Fruit fly (Drosophila melanogaster): ENCODE data around the gene Cpr65Ea.

Cpr65Ea gene

DNA sequence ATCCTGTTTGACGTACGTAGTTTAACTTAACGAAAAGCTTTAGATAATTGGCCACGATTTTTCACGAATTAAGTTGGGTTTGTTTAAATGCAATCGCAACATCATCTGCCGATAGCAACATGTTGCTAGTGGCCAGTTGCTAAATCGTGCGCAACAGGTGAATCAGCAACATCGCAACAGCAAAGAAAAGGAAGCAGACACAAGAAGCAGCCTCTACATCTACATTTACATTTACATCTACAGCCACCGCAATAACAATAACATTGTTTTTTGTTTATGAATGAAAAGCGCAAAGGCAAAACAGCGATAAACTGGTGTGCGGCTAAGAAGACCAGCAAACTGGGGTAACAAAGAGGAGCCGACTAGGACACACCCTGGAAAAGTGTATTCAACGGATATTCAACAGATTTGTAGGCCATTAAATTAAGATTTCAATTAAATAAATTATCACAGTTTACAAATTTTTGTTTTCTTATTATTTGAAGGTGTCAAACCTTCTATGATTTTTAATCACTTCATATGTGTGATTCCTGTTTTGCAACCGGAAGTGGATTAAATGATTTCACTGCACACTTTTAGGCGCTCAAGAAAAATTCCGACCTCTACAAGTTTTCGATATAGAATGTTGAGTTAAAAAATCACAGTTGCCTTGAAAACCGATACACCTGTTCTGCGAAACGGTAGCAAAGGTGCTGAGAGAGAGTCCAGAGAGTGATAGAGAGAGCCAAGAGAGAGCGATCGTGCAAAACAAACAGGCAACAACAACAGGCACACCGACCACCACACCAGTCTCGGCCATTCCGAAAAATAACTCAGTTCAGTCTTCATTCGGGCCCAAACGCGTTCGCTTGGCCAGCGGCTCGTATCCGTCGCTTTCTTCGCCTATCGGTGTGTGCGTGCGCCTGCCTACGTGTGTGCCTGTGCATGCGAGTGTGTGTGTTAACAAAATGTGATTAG lies 47.6 kb upstream of the Cpr65Ea start, which contains the start of gene melt:
TSS of gene melt (plus strand) at position 818 of the 957 bp plus-strand sequence.
- TF ChIP-seq Blimp-1 (GFP tag; optimal IDR thresholded peaks at IDR 0.05) (peak; percentile 70), topi (GFP tag; optimal IDR thresholded peaks at IDR 0.05) (peak; percentile 95), CG3919 (GFP tag; optimal IDR thresholded peaks at IDR 0.05) (peak; percentile 93), CG10631 (GFP tag; optimal IDR thresholded peaks at IDR 0.05) (peak; percentile 87), Eip93F (GFP tag; optimal IDR thresholded peaks at IDR 0.05) (peak; percentile 37), CG11294 (GFP tag; IDR thresholded peaks at IDR 0.05) (peak; percentile 47; the same call in 1 of the 2 replicates), Sox15 (GFP tag; optimal IDR thresholded peaks at IDR 0.05) (peak; percentile 89), CG9139 (GFP tag; optimal IDR thresholded peaks at IDR 0.05) (peak; percentile 53), Eip78C (GFP tag) (peak; percentile 98), Met (GFP tag; optimal IDR thresholded peaks at IDR 0.05) (peak; percentile 94), dsx (GFP tag; optimal IDR thresholded peaks at IDR 0.05; ENCODE audit: poor library complexity, severe bottlenecking) (peak; percentile 68), CG1621 (tag; optimal IDR thresholded peaks at IDR 0.05) (peak; percentile 59), eg (GFP tag; IDR thresholded peaks at IDR 0.05) (peak; percentile 72), acj6 (GFP tag; optimal IDR thresholded peaks at IDR 0.05) (peak; percentile 93), salr (GFP tag; optimal IDR thresholded peaks at IDR 0.05) (peak; percentile 54 to 92), ss (GFP tag; optimal IDR thresholded peaks at IDR 0.05) (peak; percentile 59 to 84), Sox102F (GFP tag; optimal IDR thresholded peaks at IDR 0.05) (peak; percentile 91), dac (GFP tag; optimal IDR thresholded peaks at IDR 0.05) (peak; percentile 79), Hr4 (GFP tag; optimal IDR thresholded peaks at IDR 0.05) (peak; percentile 94), Lpt (GFP tag; optimal IDR thresholded peaks at IDR 0.05) (peak; percentile 90), CG6792 (GFP tag; optimal IDR thresholded peaks at IDR 0.05) (peak; percentile 90), net (GFP tag; optimal IDR thresholded peaks at IDR 0.05) (peak; percentile 92), CG8119 (GFP tag; IDR thresholded peaks at IDR 0.05) (peak; percentile 85), CG8632 (GFP tag; optimal IDR thresholded peaks at IDR 0.05) (peak; percentile 84), fd85E (GFP tag; optimal IDR thresholded peaks at IDR 0.05) (no peak), svp (GFP tag) (peak; percentile 97), OdsH (GFP tag; optimal IDR thresholded peaks at IDR 0.05) (peak; percentile 93), esn (GFP tag; optimal IDR thresholded peaks at IDR 0.05) (peak; percentile 95), Smox (GFP tag; optimal IDR thresholded peaks at IDR 0.05) (peak; percentile 89), CG6276 (GFP tag; optimal IDR thresholded peaks at IDR 0.05) (peak; percentile 90), Sox14 (GFP tag; optimal IDR thresholded peaks at IDR 0.05) (peak; percentile 92), fd59A (GFP tag; optimal IDR thresholded peaks at IDR 0.05) (peak; percentile 80), CG6854 (GFP tag; optimal IDR thresholded peaks at IDR 0.05) (peak; percentile 77), spab (GFP tag; optimal IDR thresholded peaks at IDR 0.05) (peak; percentile 83), fkh (GFP tag; optimal IDR thresholded peaks at IDR 0.05) (peak; percentile 66), CG7368 (GFP tag; optimal IDR thresholded peaks at IDR 0.05) (peak; percentile 80), CG4318 (GFP tag; optimal IDR thresholded peaks at IDR 0.05) (peak; percentile 88), CG34406 (GFP tag; optimal IDR thresholded peaks at IDR 0.05) (peak; percentile 91), CG16779 (tag; optimal IDR thresholded peaks at IDR 0.05) (peak; percentile 84), CG6163 (GFP tag; IDR thresholded peaks at IDR 0.05) (peak; percentile 72), lz (GFP tag; optimal IDR thresholded peaks at IDR 0.05) (peak; percentile 93), Hr38 (GFP tag; optimal IDR thresholded peaks at IDR 0.05) (no peak), CG15336 (GFP tag; IDR thresholded peaks at IDR 0.05) (peak; percentile 88), CG11762 (GFP tag; optimal IDR thresholded peaks at IDR 0.05; ENCODE audit: insufficient read depth) (peak; percentile 82), cyc (GFP tag; optimal IDR thresholded peaks at IDR 0.05) (peak; percentile 91), CG10669 (GFP tag; optimal IDR thresholded peaks at IDR 0.05) (peak; percentile 86), vri (GFP tag; optimal IDR thresholded peaks at IDR 0.05) (peak; percentile 75), Eip75B (GFP tag; optimal IDR thresholded peaks at IDR 0.05) (peak; percentile 94), CG8319 (GFP tag; optimal IDR thresholded peaks at IDR 0.05) (peak; percentile 87)

All from whole organism, prepupa.